Fruit fly (Drosophila melanogaster): ENCODE results near the gene CG43400.

CG43400 gene

DNA sequence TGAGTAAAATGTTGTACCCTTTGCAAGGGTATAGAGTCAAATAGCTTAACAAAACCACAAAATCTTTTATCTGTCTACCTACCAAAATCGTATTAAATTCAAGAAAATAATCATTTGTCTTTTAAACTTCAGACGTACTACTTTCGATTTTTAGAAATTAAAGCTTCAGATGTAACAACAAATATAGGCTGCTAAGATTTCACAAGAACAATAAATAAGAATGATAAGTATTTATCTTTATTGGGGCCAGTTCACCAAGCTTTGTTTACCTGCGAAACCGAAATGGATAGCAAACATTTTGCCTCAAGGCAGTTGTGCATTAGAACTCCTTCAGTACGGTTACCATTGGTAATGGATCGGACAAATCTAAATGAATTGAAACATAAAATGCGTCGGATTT is at the start of gene CG43400:
TSS of gene CG43400 (plus strand) at position 301 of the 400 bp plus-strand sequence.
- no peak for TF ChIP-seq EcR (GFP tag; optimal IDR thresholded peaks at IDR 0.05)
- no peak for TF ChIP-seq psq (optimal IDR thresholded peaks at IDR 0.05)
- TF ChIP-seq Dll (optimal IDR thresholded peaks at IDR 0.05) = no peak
- no peak for TF ChIP-seq pan (optimal IDR thresholded peaks at IDR 0.05)
- no peak for TF ChIP-seq CG8478 (optimal IDR thresholded peaks at IDR 0.05)
- TF ChIP-seq usp (GFP tag; optimal IDR thresholded peaks at IDR 0.05) = no peak

DNA sequence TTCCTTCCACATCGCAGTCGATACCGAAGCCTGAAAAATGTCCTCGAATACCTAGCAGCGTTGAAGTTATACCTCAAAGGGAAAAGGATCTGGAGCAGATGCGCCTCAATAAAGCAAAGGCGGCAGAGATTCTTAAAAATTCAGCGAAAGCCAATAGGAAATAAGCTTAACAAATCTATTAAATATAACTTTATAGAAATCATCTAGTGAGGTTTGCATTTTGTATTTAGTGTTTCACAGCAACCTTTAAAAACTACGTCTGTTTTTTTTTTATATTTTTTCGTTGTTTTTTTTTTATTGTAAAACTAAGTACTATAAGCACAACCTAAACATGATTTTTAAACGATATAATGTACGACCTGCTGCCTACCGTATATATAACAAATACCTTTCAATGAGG is 48.4 kb upstream of the CG43400 start, which contains the start of gene CG31897:
TSS of gene CG31897 (plus strand) at position 301 of the 400 bp plus-strand sequence.
- TF ChIP-seq EcR (GFP tag; optimal IDR thresholded peaks at IDR 0.05) (no peak), pan (optimal IDR thresholded peaks at IDR 0.05) (no peak), psq (optimal IDR thresholded peaks at IDR 0.05) (no peak), usp (GFP tag; optimal IDR thresholded peaks at IDR 0.05) (no peak), Dll (optimal IDR thresholded peaks at IDR 0.05) (no peak), CG8478 (optimal IDR thresholded peaks at IDR 0.05) (no peak)

DNA sequence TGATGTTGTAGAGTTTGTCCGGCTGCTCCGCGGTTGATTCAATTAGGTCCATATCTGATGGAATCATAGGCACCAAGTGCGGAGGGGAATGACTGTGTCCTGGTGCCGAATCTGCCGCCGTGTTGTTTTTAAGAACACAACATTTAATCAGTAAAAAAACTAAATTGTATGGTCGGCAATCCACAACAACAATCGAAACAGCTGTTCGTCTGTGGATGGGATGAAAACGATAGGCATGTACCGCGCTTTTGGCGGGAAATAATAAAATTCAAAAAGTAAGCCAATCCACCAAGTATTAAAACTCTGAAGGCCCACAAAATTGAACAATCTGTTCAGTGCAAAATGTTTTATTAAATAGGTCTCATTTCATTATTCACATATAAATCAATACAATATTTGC is 41.2 kb upstream of the CG43400 start, which contains the start of gene Aasdh:
TSS of gene Aasdh (minus strand) at position 219 of the 400 bp plus-strand sequence.
- no peak for TF ChIP-seq usp (GFP tag; optimal IDR thresholded peaks at IDR 0.05)
- no peak for TF ChIP-seq Dll (optimal IDR thresholded peaks at IDR 0.05)
- no peak for TF ChIP-seq CG8478 (optimal IDR thresholded peaks at IDR 0.05)
- no peak for TF ChIP-seq pan (optimal IDR thresholded peaks at IDR 0.05)

DNA sequence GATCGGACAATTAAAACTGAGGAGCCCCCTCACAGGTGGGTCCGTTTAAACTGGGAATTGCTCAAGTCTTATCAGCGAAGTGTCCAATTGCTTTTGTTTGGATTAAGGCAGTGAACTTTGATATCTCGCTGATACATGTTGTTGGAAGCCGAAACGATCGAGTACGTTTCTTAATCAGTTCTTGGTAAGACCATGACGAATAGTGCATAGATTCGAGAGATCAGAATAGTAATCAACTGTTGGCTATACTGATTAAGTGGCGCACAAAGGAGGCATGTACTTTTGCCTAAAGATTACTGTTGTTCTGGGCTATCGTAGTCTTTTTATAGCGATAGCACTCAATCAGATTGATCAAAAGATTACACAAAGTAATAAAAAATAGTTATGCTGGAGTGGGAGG is 39.0 kb upstream of the CG43400 start:
- TF ChIP-seq psq (optimal IDR thresholded peaks at IDR 0.05) (no peak), EcR (GFP tag; optimal IDR thresholded peaks at IDR 0.05) (no peak), Dll (optimal IDR thresholded peaks at IDR 0.05) (no peak), usp (GFP tag; optimal IDR thresholded peaks at IDR 0.05) (no peak), CG8478 (optimal IDR thresholded peaks at IDR 0.05) (no peak), pan (optimal IDR thresholded peaks at IDR 0.05) (no peak)

DNA sequence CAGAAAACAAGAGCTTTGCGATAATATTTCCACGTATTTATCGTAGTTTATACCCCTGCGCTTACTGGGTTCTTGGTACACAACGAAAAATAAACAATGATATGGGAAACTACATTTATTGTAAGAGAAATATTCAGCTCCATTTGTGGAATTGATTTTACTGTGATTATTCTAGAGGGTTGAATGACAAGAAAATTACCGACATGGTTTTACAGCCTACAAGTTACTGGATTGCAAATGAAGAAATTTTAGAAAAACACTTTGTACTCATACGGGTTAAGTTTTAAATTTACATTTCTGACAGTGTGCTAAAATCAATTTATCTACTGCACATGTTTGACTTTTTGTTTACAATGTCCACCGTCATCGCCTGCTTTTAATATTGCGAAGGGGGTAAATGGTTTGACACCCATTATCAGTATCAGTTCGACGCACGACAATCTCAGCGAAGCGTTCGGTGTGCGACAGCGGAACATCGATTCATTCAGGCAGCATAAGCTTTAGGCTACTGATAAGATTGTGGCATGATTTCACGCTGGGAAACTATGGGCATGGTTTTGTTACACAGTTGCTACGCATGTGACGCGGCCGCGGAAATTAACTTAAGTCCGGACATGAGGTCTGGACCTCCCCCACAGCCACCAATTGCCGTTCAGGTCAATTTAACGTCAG is 28.6 kb upstream of the CG43400 start:
- TF ChIP-seq Dll (optimal IDR thresholded peaks at IDR 0.05) = no peak
- no peak for TF ChIP-seq EcR (GFP tag; optimal IDR thresholded peaks at IDR 0.05)
- no peak for TF ChIP-seq usp (GFP tag; optimal IDR thresholded peaks at IDR 0.05)
- no peak for TF ChIP-seq pan (optimal IDR thresholded peaks at IDR 0.05)
- TF ChIP-seq CG8478 (optimal IDR thresholded peaks at IDR 0.05) = no peak
- no peak for TF ChIP-seq psq (optimal IDR thresholded peaks at IDR 0.05)

DNA sequence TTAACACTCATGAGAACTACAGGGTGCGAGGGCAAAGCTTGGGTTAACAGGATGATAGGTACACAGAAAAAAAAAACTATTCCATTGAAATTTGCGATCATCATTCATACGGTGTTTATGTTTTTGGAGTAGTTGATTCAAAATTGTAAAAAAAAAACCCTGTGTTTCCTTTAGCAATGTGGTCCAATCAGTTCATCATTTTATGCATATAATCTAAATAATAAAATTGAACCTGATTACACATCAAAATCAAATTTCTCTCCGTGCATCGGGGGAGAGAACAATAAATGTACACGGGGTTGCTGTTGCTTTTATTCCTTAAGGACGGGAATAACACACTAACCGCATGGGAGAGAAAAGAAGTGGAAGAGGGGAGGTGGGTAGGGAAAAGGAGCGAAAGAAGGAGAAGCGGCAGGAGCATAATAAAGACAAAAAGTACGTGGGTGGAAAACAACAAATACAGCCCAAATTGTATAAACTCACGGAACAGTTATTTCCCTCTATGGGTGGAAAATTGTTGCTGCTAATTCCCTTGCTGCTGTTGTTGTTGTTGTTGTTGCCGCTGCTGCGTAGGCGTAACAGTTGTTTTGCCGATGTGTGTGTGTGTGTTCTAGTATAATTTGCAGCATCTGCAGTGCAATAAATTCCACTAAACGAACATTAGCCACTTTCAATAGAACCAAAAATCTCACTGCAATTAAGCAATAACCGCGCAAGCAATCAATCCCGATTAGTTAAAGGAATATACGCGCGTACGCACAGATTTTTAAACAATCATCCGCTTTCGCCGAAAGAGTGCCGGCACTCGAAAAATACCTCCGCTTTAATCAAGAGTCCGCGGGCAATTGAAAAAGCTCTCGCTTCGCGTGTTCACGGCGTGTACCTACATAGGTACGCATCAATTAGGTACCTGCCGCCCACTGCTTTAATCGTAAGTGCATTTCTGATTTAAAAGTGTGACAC is 27.1 kb upstream of the CG43400 start, which contains the start of gene Agpat2:
TSS of gene Agpat2 (minus strand) at position 851 of the 963 bp plus-strand sequence.
- TF ChIP-seq usp (GFP tag; optimal IDR thresholded peaks at IDR 0.05) = no peak
- no peak for TF ChIP-seq EcR (GFP tag; optimal IDR thresholded peaks at IDR 0.05)
- TF ChIP-seq psq (optimal IDR thresholded peaks at IDR 0.05) = no peak
- no peak for TF ChIP-seq CG8478 (optimal IDR thresholded peaks at IDR 0.05)
- no peak for TF ChIP-seq Dll (optimal IDR thresholded peaks at IDR 0.05)
- TF ChIP-seq pan (optimal IDR thresholded peaks at IDR 0.05) = no peak

DNA sequence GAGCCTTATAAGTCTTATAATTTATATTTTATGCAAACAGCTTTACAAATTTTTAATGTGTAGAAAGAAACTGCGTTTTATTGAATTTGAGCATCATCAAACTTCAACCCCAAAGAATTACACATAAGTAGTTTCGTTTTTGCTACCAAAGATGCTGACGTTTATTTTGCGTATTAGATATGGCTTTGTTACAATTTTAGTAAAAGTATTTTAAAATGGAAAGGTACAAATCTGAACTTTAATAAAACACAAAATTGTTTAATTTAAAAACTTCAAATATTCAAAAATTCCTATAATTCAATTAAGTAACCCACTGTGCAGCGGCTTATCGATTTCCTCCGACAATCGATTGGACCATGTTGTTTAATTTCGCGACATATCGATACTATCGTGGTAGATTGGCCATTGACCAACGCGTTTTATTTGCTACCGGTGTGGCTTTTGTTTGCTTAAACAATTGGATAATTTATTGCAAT is 26.4 kb upstream of the CG43400 start, which contains the start of gene prg:
TSS of gene prg (plus strand) at position 382 of the 476 bp plus-strand sequence.
- TF ChIP-seq CG8478 (optimal IDR thresholded peaks at IDR 0.05) (no peak), psq (optimal IDR thresholded peaks at IDR 0.05) (no peak), pan (optimal IDR thresholded peaks at IDR 0.05) (no peak), EcR (GFP tag; optimal IDR thresholded peaks at IDR 0.05) (no peak), Dll (optimal IDR thresholded peaks at IDR 0.05) (no peak), usp (GFP tag; optimal IDR thresholded peaks at IDR 0.05) (no peak)

DNA sequence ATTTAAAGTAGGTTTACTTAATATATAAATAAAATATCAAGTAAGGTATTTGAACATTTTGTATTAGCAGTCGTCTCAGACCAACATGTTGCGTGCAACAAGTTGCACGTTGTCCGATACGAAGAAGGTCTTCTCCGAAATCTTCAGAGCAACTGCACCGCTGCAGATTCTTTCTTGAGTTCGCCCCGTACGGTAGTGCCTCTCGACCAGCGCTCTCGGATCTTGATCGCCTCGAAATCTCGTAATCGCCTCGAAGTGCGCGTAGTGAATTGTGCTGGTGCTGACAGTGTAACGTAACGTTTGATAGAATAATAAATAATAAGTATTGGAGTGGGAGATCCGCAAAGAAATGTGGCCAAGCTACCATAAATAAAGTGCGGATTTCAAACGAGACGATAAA is 23.9 kb upstream of the CG43400 start, which contains the start of gene dachs:
TSS of gene dachs (plus strand) at position 175 of the 400 bp plus-strand sequence.
- TF ChIP-seq CG8478 (optimal IDR thresholded peaks at IDR 0.05) (no peak), Dll (optimal IDR thresholded peaks at IDR 0.05) (no peak), EcR (GFP tag; optimal IDR thresholded peaks at IDR 0.05) (no peak), usp (GFP tag; optimal IDR thresholded peaks at IDR 0.05) (no peak), pan (optimal IDR thresholded peaks at IDR 0.05) (no peak), psq (optimal IDR thresholded peaks at IDR 0.05) (no peak)

DNA sequence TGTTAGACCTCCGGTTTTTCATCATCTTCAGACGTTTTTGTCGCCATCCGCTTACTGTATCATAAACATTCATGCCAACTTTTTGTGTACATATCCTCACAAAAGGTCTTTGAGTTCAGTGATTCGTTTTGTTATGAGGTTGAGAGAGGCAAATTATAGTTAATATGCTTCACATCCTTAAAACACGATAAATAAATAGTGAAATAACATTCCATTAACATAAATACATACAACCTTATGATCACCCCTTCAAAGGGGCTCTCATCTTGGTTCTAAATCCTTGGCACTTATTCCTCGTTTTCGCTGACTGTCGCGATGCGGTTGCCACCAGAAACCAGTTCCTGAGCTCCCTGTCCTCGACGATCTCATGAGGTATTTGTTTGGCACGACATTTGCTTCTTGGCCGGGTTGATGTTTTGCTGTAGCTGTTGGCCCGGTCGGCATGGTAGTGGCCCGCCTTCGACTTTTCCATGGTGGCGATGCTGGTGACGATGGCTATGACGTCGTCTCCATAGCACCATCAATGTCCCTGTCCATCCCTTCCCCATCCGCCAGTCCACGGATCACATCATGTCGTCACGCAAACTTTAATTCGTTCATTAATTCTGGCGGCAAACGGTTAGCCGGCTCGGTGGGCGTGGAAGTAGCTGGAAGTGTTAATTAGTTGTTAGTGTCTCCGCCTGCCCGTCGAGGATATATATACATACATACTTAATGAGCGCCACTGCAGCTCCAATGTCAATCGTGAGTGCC is 21.4 kb upstream of the CG43400 start:
- TF ChIP-seq psq (optimal IDR thresholded peaks at IDR 0.05) = no peak
- no peak for TF ChIP-seq CG8478 (optimal IDR thresholded peaks at IDR 0.05)
- TF ChIP-seq usp (GFP tag; optimal IDR thresholded peaks at IDR 0.05) = no peak
- TF ChIP-seq Dll (optimal IDR thresholded peaks at IDR 0.05) = no peak
- no peak for TF ChIP-seq pan (optimal IDR thresholded peaks at IDR 0.05)
- TF ChIP-seq EcR (GFP tag; optimal IDR thresholded peaks at IDR 0.05) = no peak

DNA sequence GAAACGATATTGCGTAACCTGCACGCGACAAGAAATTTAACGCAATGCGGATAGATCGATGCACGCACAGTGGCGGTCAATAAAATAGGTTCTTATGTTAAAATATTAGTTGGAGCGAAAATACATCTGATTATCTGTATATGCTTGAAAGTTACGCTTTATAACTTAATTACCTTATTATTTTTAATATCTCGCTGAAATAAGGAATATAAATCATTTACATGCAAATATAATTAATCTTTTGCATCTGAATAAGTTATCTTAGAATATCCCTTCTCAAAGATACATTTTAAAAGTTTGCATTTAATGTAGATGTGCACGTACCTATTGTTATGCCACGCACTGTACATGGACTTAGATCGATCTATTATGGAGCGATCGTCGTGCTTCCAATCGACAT is 18.9 kb upstream of the CG43400 start:
- no peak for TF ChIP-seq Dll (optimal IDR thresholded peaks at IDR 0.05)
- TF ChIP-seq pan (optimal IDR thresholded peaks at IDR 0.05) = no peak
- no peak for TF ChIP-seq usp (GFP tag; optimal IDR thresholded peaks at IDR 0.05)
- TF ChIP-seq CG8478 (optimal IDR thresholded peaks at IDR 0.05) = no peak
- TF ChIP-seq EcR (GFP tag; optimal IDR thresholded peaks at IDR 0.05) = no peak
- no peak for TF ChIP-seq psq (optimal IDR thresholded peaks at IDR 0.05)

DNA sequence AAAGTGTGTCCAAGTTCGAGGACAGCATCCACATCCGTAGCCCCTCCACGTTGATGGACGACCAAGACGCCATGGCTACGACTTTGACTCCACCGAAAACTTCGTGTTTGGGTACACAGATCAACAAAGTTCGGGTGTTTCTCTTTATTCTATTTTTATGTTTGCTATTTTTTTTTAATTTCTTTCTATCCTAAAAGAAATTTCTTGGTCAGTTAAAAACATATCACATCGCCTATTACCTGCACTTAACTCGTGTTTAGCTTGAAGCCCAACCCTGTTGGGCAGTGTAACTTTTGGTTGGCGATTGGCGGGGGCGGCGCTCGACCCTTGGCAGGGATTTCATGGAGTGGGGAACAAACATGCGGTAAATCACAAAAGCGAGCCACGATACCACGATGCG is 17.1 kb upstream of the CG43400 start:
- no peak for TF ChIP-seq pan (optimal IDR thresholded peaks at IDR 0.05)
- no peak for TF ChIP-seq CG8478 (optimal IDR thresholded peaks at IDR 0.05)
- TF ChIP-seq EcR (GFP tag; optimal IDR thresholded peaks at IDR 0.05) = no peak
- no peak for TF ChIP-seq Dll (optimal IDR thresholded peaks at IDR 0.05)
- no peak for TF ChIP-seq psq (optimal IDR thresholded peaks at IDR 0.05)
- TF ChIP-seq usp (GFP tag; optimal IDR thresholded peaks at IDR 0.05) = no peak
